Comparison of ENCODE assay signal across 6 worm cellular contexts in genomic region chrII:14234375-14235102, ce11.
TF ChIP-seq lines count a peak whose summit lies in the region.

No protein-coding gene starts in this region.

TF ChIP-seq in whole organism, L1 larva, 84 proteins besides CTCF, POLR2A, EP300 and RAD21 (continues in another document):
- TF ChIP-seq ets-5 (GFP tag; IDR thresholded peaks at IDR 0.05; lab: Robert Waterston, UW) (no peak), lin-35 (GFP tag; optimal IDR thresholded peaks at IDR 0.05; lab: Kevin White, UChicago) (peak; percentile 2 to 81), efl-3 (GFP tag; optimal IDR thresholded peaks at IDR 0.05; lab: Kevin White, UChicago) (no peak), rnt-1 (tag; optimal IDR thresholded peaks at IDR 0.05; lab: Kevin White, UChicago) (no peak), irx-1 (tag; optimal IDR thresholded peaks at IDR 0.05; lab: Kevin White, UChicago) (no peak), skn-1 (tag; optimal IDR thresholded peaks at IDR 0.05; lab: Kevin White, UChicago) (no peak), fkh-4 (tag; optimal IDR thresholded peaks at IDR 0.05; lab: Kevin White, UChicago; ENCODE audit: borderline replicate concordance) (no peak), elt-2 (tag; optimal IDR thresholded peaks at IDR 0.05; lab: Kevin White, UChicago) (peak; percentile 6), lsy-2 (tag; optimal IDR thresholded peaks at IDR 0.05; lab: Kevin White, UChicago) (peak in 1 of 2 experiments; percentile 10), dpl-1 (GFP tag; optimal IDR thresholded peaks at IDR 0.05; lab: Kevin White, UChicago) (peak; percentile 56 to 77 (median 63)), sptf-1 (tag; optimal IDR thresholded peaks at IDR 0.05; lab: Kevin White, UChicago) (no peak), ztf-4 (tag; optimal IDR thresholded peaks at IDR 0.05; lab: Kevin White, UChicago) (no peak), lin-15B (tag; optimal IDR thresholded peaks at IDR 0.05; lab: Kevin White, UChicago) (no peak), efl-1 (optimal IDR thresholded peaks at IDR 0.05; lab: Kevin White, UChicago) (peak; percentile 49 to 75), efl-1 (GFP tag; optimal IDR thresholded peaks at IDR 0.05 in 1 of 2; lab: Kevin White, UChicago) (peak; percentile 80 to 96)

TF ChIP-seq in whole organism, L2 larva, 48 proteins besides CTCF, POLR2A, EP300 and RAD21:
- TF ChIP-seq unc-55 (GFP tag; optimal IDR thresholded peaks at IDR 0.05; lab: Kevin White, UChicago) (peak; percentile 10), nhr-12 (tag; optimal IDR thresholded peaks at IDR 0.05; lab: Kevin White, UChicago) (no peak), gmeb-1 (tag; optimal IDR thresholded peaks at IDR 0.05; lab: Kevin White, UChicago) (peak; percentile 23), ztf-11 (tag; optimal IDR thresholded peaks at IDR 0.05; lab: Kevin White, UChicago) (no peak), elt-3 (tag; optimal IDR thresholded peaks at IDR 0.05; lab: Kevin White, UChicago) (no peak), mdl-1 (tag; optimal IDR thresholded peaks at IDR 0.05; lab: Kevin White, UChicago) (no peak)

TF ChIP-seq in whole organism, L3 larva, 47 proteins besides CTCF, POLR2A, EP300 and RAD21:
- TF ChIP-seq ceh-82 (tag; optimal IDR thresholded peaks at IDR 0.05; lab: Kevin White, UChicago) (no peak), elt-2 (tag; optimal IDR thresholded peaks at IDR 0.05; lab: Kevin White, UChicago) (peak; percentile 52)

TF ChIP-seq in whole organism, L4 larva, 104 proteins besides CTCF, POLR2A, EP300 and RAD21:
- TF ChIP-seq cey-2 (tag; optimal IDR thresholded peaks at IDR 0.05; lab: Kevin White, UChicago; ENCODE audit: borderline replicate concordance, insufficient read depth) = no peak
- peak; percentile 46 for TF ChIP-seq dpl-1 (GFP tag; optimal IDR thresholded peaks at IDR 0.05; lab: Kevin White, UChicago)
- no peak for TF ChIP-seq daf-16 (GFP tag; optimal IDR thresholded peaks at IDR 0.05; lab: Kevin White, UChicago)
- TF ChIP-seq daf-16 (tag; optimal IDR thresholded peaks at IDR 0.05; lab: Kevin White, UChicago) = peak; percentile 35
- TF ChIP-seq mxl-3 (GFP tag; optimal IDR thresholded peaks at IDR 0.05; lab: Kevin White, UChicago) = peak; percentile 53
- TF ChIP-seq lsy-2 (tag; optimal IDR thresholded peaks at IDR 0.05; lab: Kevin White, UChicago) = no peak
- TF ChIP-seq dmd-6 (GFP tag; IDR thresholded peaks at IDR 0.05; lab: Robert Waterston, UW) = peak; percentile 33; the same call in 1 of the 2 replicates
- TF ChIP-seq ceh-62 (tag; optimal IDR thresholded peaks at IDR 0.05; lab: Kevin White, UChicago) = no peak
- TF ChIP-seq lin-38 (GFP tag; IDR thresholded peaks at IDR 0.05; lab: Robert Waterston, UW) = peak; percentile 26
- TF ChIP-seq nhr-25 (tag; optimal IDR thresholded peaks at IDR 0.05; lab: Kevin White, UChicago; ENCODE audit: borderline replicate concordance, insufficient read depth) = no peak
- peak; percentile 53 for TF ChIP-seq aha-1 (tag; lab: Kevin White, UChicago)
- TF ChIP-seq ama-1 (optimal IDR thresholded peaks at IDR 0.05; lab: Kevin White, UChicago) = peak; percentile 24
TF ChIP-seq in whole organism, L4 larva: peak in this region for 7.

TF ChIP-seq in whole organism, mixed stage, embryonic, 35 proteins besides CTCF, POLR2A, EP300 and RAD21:
- no peak for TF ChIP-seq hlh-1 (tag; optimal IDR thresholded peaks at IDR 0.05; lab: Kevin White, UChicago)
- peak; percentile 17 for TF ChIP-seq mep-1 (tag; optimal IDR thresholded peaks at IDR 0.05; lab: Kevin White, UChicago)

TF ChIP-seq in whole organism, young adult, 124 proteins besides CTCF, POLR2A, EP300 and RAD21:
- TF ChIP-seq cebp-2 (GFP tag; IDR thresholded peaks at IDR 0.05; lab: Robert Waterston, UW) (no peak), rpc-1 (optimal IDR thresholded peaks at IDR 0.05; lab: Kevin White, UChicago) (no peak), rpc-1 (tag; optimal IDR thresholded peaks at IDR 0.05; lab: Kevin White, UChicago) (no peak), bed-2 (GFP tag; IDR thresholded peaks at IDR 0.05; lab: Robert Waterston, UW) (no peak), ztf-28 (GFP tag; IDR thresholded peaks at IDR 0.05; lab: Robert Waterston, UW) (no peak), nhr-90 (tag; optimal IDR thresholded peaks at IDR 0.05; lab: Kevin White, UChicago) (no peak), him-1 (tag; optimal IDR thresholded peaks at IDR 0.05; lab: Kevin White, UChicago) (no peak), bed-1 (GFP tag; IDR thresholded peaks at IDR 0.05; lab: Robert Waterston, UW) (no peak), fkh-3 (tag; optimal IDR thresholded peaks at IDR 0.05; lab: Kevin White, UChicago) (no peak), ccch-3 (GFP tag; optimal IDR thresholded peaks at IDR 0.05; lab: Kevin White, UChicago) (no peak), nhr-80 (tag; optimal IDR thresholded peaks at IDR 0.05; lab: Kevin White, UChicago) (no peak), F57C9.4 (tag; optimal IDR thresholded peaks at IDR 0.05; lab: Kevin White, UChicago) (no peak), lin-35 (GFP tag; optimal IDR thresholded peaks at IDR 0.05; lab: Kevin White, UChicago) (peak in 1 of 3 experiments; percentile 15), snpc-1.1 (tag; optimal IDR thresholded peaks at IDR 0.05; lab: Kevin White, UChicago; ENCODE audit: insufficient read depth) (peak; percentile 27), hlh-26 (GFP tag; conservative IDR thresholded peaks at IDR 0.05; lab: Robert Waterston, UW) (no peak), unc-62 (GFP tag; optimal IDR thresholded peaks at IDR 0.05; lab: Kevin White, UChicago) (no peak), F57A8.1 (GFP tag; optimal IDR thresholded peaks at IDR 0.05; lab: Kevin White, UChicago) (no peak), attf-5 (GFP tag; optimal IDR thresholded peaks at IDR 0.05; lab: Kevin White, UChicago) (no peak), F10E7.11 (tag; optimal IDR thresholded peaks at IDR 0.05; lab: Kevin White, UChicago) (no peak), mxl-1 (tag; optimal IDR thresholded peaks at IDR 0.05; lab: Kevin White, UChicago) (no peak), madf-6 (GFP tag; IDR thresholded peaks at IDR 0.05; lab: Robert Waterston, UW) (peak; percentile 75), aptf-2 (GFP tag; conservative IDR thresholded peaks at IDR 0.05; lab: Robert Waterston, UW) (no peak), B0261.1 (tag; optimal IDR thresholded peaks at IDR 0.05; lab: Kevin White, UChicago) (no peak), lin-54 (GFP tag; optimal IDR thresholded peaks at IDR 0.05; lab: Kevin White, UChicago) (peak; percentile 90), dpl-1 (GFP tag; optimal IDR thresholded peaks at IDR 0.05; lab: Kevin White, UChicago) (peak; percentile 23), efl-1 (GFP tag; optimal IDR thresholded peaks at IDR 0.05; lab: Kevin White, UChicago) (peak; percentile 75), Y53F4B.3 (GFP tag; IDR thresholded peaks at IDR 0.05; lab: Robert Waterston, UW) (no peak), ztf-26 (tag; optimal IDR thresholded peaks at IDR 0.05; lab: Kevin White, UChicago) (no peak), xnd-1 (tag; optimal IDR thresholded peaks at IDR 0.05; lab: Kevin White, UChicago) (peak; percentile 41), cebp-1 (GFP tag; IDR thresholded peaks at IDR 0.05; lab: Robert Waterston, UW) (no peak), cebp-1 (tag; optimal IDR thresholded peaks at IDR 0.05; lab: Kevin White, UChicago) (no peak), lsl-1 (GFP tag; optimal IDR thresholded peaks at IDR 0.05; lab: Kevin White, UChicago) (peak; percentile 59), Y79H2A.3 (GFP tag; conservative IDR thresholded peaks at IDR 0.05; lab: Robert Waterston, UW) (no peak), madf-8 (GFP tag; conservative IDR thresholded peaks at IDR 0.05; lab: Robert Waterston, UW) (peak; percentile 35), F33H1.4 (GFP tag; IDR thresholded peaks at IDR 0.05; lab: Robert Waterston, UW) (peak; percentile 57; the same call in 1 of the 2 replicates)
